Worm (Caenorhabditis elegans) whole organism, L3 larva: ENCODE measurements around the gene egl-2.

ENCODE experiments used
- R02D3.7 ChIP-seq: fragments of 150-350 bp; optimal IDR thresholded peaks from 2 replicates; lab custom pipeline; 2014; ENCODE audit warnings: missing biosample characterization, missing genetic modification characterization
- ZK546.5 ChIP-seq: sonication (generic microtip); optimal IDR thresholded peaks from 2 replicates; lab custom pipeline; 2017; ENCODE audit warnings: missing biosample characterization, missing genetic modification characterization
- ama-1 ChIP-seq: fragments of 150-350 bp; optimal IDR thresholded peaks from 2 replicates; lab custom pipeline; 2018
- ceh-28 ChIP-seq: fragments of 150-350 bp; optimal IDR thresholded peaks from 2 replicates; lab custom pipeline; 2014; ENCODE audit warnings: missing biosample characterization, missing genetic modification reagents, missing genetic modification characterization
- ceh-82 ChIP-seq: fragments of 150-350 bp; optimal IDR thresholded peaks from 2 replicates; lab custom pipeline; 2014; ENCODE audit warnings: missing biosample characterization, missing genetic modification characterization
- egl-27 ChIP-seq: sonication (generic microtip); optimal IDR thresholded peaks from 4 replicates; lab custom pipeline; 2017; ENCODE audit warnings: missing biosample characterization, missing genetic modification reagents, missing genetic modification characterization
- egl-5 ChIP-seq: fragments of 150-350 bp; optimal IDR thresholded peaks from 2 replicates; lab custom pipeline; 2017; ENCODE audit warnings: missing biosample characterization, missing genetic modification reagents, missing genetic modification characterization, inconsistent platforms
- elt-1 ChIP-seq: fragments of 150-350 bp; optimal IDR thresholded peaks from 2 replicates; lab custom pipeline; 2014; ENCODE audit warnings: missing biosample characterization, missing genetic modification characterization
- eor-1 ChIP-seq, 2 experiments: fragments of 150-350 bp; optimal IDR thresholded peaks; 2 replicates each; lab custom pipeline; 2014 to 2018; ENCODE audit warnings: missing biosample characterization in 2 of 2, missing genetic modification characterization in 2 of 2
- fkh-10 ChIP-seq: sonication (generic microtip); optimal IDR thresholded peaks from 2 replicates; lab custom pipeline; 2017; ENCODE audit warnings: missing biosample characterization, missing genetic modification reagents, missing genetic modification characterization
- fkh-2 ChIP-seq: fragments of 150-350 bp; optimal IDR thresholded peaks from 2 replicates; lab custom pipeline; 2014; ENCODE audit warnings: missing biosample characterization, missing genetic modification reagents, missing genetic modification characterization
- fos-1 ChIP-seq: fragments of 150-350 bp; optimal IDR thresholded peaks from 2 replicates; lab custom pipeline; 2014; ENCODE audit warnings: missing biosample characterization, missing genetic modification characterization
- hmg-11 ChIP-seq: sonication (generic microtip); optimal IDR thresholded peaks from 2 replicates; lab custom pipeline; 2016; ENCODE audit warnings: missing genetic modification characterization, missing compliant biosample characterization
- jun-1 ChIP-seq: fragments of 150-350 bp; optimal IDR thresholded peaks from 2 replicates; lab custom pipeline; 2014; ENCODE audit warnings: missing biosample characterization, missing genetic modification reagents, missing genetic modification characterization
- lin-15B ChIP-seq: fragments of 150-350 bp; optimal IDR thresholded peaks from 2 replicates; lab custom pipeline; 2014; ENCODE audit warnings: missing biosample characterization, missing genetic modification characterization
- lin-39 ChIP-seq: fragments of 150-350 bp; optimal IDR thresholded peaks from 2 replicates; lab custom pipeline; 2018; ENCODE audit warnings: missing biosample characterization, missing genetic modification reagents, missing genetic modification characterization
- mml-1 ChIP-seq: fragments of 150-350 bp; sonication (generic microtip); optimal IDR thresholded peaks from 3 replicates; lab custom pipeline; 2014; ENCODE audit warnings: missing biosample characterization, missing genetic modification characterization
- nfya-1 ChIP-seq: sonication (generic microtip); optimal IDR thresholded peaks from 2 replicates; lab custom pipeline; 2017; ENCODE audit warnings: missing genetic modification characterization, mild to moderate bottlenecking, missing compliant biosample characterization, antibody characterized with exemption, moderate library complexity; ENCODE audit not compliant: insufficient read depth
- nhr-11 ChIP-seq: fragments of 150-350 bp; optimal IDR thresholded peaks from 2 replicates; lab custom pipeline; 2014; ENCODE audit warnings: missing biosample characterization, missing genetic modification characterization
- nhr-23 ChIP-seq: fragments of 150-350 bp; optimal IDR thresholded peaks from 2 replicates; lab custom pipeline; 2014; ENCODE audit warnings: missing biosample characterization, missing genetic modification reagents, missing genetic modification characterization
- nhr-237 ChIP-seq: fragments of 150-350 bp; optimal IDR thresholded peaks from 2 replicates; lab custom pipeline; 2014; ENCODE audit warnings: missing biosample characterization, missing genetic modification characterization
- nhr-25 ChIP-seq: sonication (generic microtip); optimal IDR thresholded peaks from 2 replicates; lab custom pipeline; 2017; ENCODE audit warnings: missing biosample characterization, missing genetic modification characterization
- nhr-43 ChIP-seq: sonication (generic microtip); optimal IDR thresholded peaks from 2 replicates; lab custom pipeline; 2016; ENCODE audit warnings: mild to moderate bottlenecking, missing genetic modification characterization, missing compliant biosample characterization; ENCODE audit not compliant: poor library complexity, severe bottlenecking
- nhr-67 ChIP-seq: fragments of 150-350 bp; optimal IDR thresholded peaks from 2 replicates; lab custom pipeline; 2014; ENCODE audit warnings: missing biosample characterization, missing genetic modification characterization
- nhr-76 ChIP-seq: fragments of 150-350 bp; sonication (generic microtip); optimal IDR thresholded peaks from 5 replicates; lab custom pipeline; 2014; ENCODE audit warnings: missing biosample characterization, missing genetic modification characterization
- nhr-77 ChIP-seq: fragments of 150-350 bp; optimal IDR thresholded peaks from 2 replicates; lab custom pipeline; 2014; ENCODE audit warnings: missing biosample characterization, missing genetic modification characterization
- pha-4 ChIP-seq: fragments of 150-350 bp; optimal IDR thresholded peaks from 2 replicates; lab custom pipeline; 2014; ENCODE audit warnings: missing biosample characterization, missing genetic modification reagents, missing genetic modification characterization
- pqm-1 ChIP-seq: fragments of 150-350 bp; optimal IDR thresholded peaks from 2 replicates; lab custom pipeline; 2017; ENCODE audit warnings: missing biosample characterization, missing genetic modification characterization, inconsistent platforms
- sea-2 ChIP-seq: fragments of 150-350 bp; sonication (generic microtip); optimal IDR thresholded peaks from 4 replicates; lab custom pipeline; 2014; ENCODE audit warnings: missing biosample characterization, missing genetic modification reagents, missing genetic modification characterization
- skn-1 ChIP-seq: fragments of 150-350 bp; optimal IDR thresholded peaks from 2 replicates; lab custom pipeline; 2014; ENCODE audit warnings: missing biosample characterization, missing genetic modification characterization
- snpc-4 ChIP-seq: fragments of 150-350 bp; optimal IDR thresholded peaks from 2 replicates; lab custom pipeline; 2014; ENCODE audit warnings: missing biosample characterization, missing genetic modification characterization
- tbx-2 ChIP-seq: sonication (generic microtip); optimal IDR thresholded peaks from 2 replicates; lab custom pipeline; 2016; ENCODE audit warnings: mild to moderate bottlenecking, missing genetic modification characterization, missing compliant biosample characterization
- unc-39 ChIP-seq: sonication (generic microtip); optimal IDR thresholded peaks from 4 replicates; lab custom pipeline; 2017; ENCODE audit warnings: missing biosample characterization, missing genetic modification characterization
- unc-62 ChIP-seq: fragments of 150-350 bp; sonication (generic microtip); optimal IDR thresholded peaks from 4 replicates; lab custom pipeline; 2014; ENCODE audit warnings: missing biosample characterization, missing genetic modification reagents, missing genetic modification characterization
- zag-1 ChIP-seq: fragments of 150-350 bp; optimal IDR thresholded peaks from 2 replicates; lab custom pipeline; 2014; ENCODE audit warnings: missing biosample characterization, missing genetic modification characterization
- ztf-11 ChIP-seq: fragments of 150-350 bp; optimal IDR thresholded peaks from 2 replicates; lab custom pipeline; 2014; ENCODE audit warnings: missing biosample characterization, missing genetic modification characterization
- ztf-4 ChIP-seq: fragments of 150-350 bp; optimal IDR thresholded peaks from 2 replicates; lab custom pipeline; 2014; ENCODE audit warnings: missing biosample characterization, missing genetic modification characterization

Gene egl-2

DNA sequence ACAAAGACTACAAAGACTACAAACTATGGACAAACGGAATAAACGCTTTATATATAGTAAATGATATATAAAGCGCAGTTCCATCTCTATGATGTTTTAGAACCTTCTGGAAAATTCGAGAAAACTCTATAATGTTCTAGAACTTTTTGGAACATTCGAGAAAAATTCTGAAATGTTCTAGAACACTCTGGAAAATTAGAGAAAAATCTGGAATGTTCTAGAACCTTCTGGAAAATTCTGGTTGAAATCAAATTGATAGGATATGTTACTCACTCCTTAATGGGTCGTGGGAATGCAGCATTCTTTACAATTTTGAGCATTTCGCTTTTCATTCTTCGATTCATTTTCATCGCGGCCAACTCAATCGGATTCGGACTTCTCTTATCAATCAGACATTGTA, 20.6 kb downstream of the egl-2 start:
- TF ChIP-seq sea-2 (GFP tag; lab: Kevin White, UChicago): no peak
- no peak for TF ChIP-seq unc-62 (GFP tag; lab: Kevin White, UChicago)

ce11 chrV:1277926-1278325, 21.2 kb downstream of the egl-2 start:
- TF ChIP-seq R02D3.7 (tag; lab: Kevin White, UChicago) (no peak), fos-1 (tag; lab: Kevin White, UChicago) (no peak), zag-1 (no peak), lin-39 (no peak), ZK546.5 (tag; lab: Kevin White, UChicago) (no peak)

DNA sequence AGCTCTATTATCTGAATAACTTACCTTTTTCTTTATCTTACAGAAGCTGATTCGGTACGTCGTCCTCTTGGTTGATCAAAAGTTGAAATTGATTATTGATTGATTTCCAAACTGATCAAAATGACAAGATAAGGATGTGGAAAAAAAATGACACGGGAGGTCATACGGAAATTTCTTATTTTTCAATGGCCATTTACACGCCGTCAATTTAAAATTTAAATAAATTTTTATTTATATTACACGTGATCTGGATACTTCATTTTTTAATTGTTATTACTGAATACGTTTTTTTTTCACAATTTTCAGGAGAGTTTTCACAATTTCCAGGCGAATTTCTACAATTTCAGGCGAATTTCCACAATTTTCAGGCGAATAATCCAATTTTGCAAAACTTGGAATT, 23.2 kb downstream of the egl-2 start, which contains the start of gene Y75B7B.2:
Y75B7B.2 (minus strand) TSS at position 101 of the 400 bp plus-strand sequence.
- no peak for TF ChIP-seq mml-1

- TF ChIP-seq lin-39: no peak
- TF ChIP-seq pqm-1 (tag; lab: Kevin White, UChicago): no peak
- no peak for TF ChIP-seq lin-15B (tag; lab: Kevin White, UChicago)
- no peak for TF ChIP-seq nhr-23 (tag; lab: Kevin White, UChicago)
- TF ChIP-seq unc-39 (tag; lab: Kevin White, UChicago): no peak
- TF ChIP-seq nhr-237 (tag; lab: Kevin White, UChicago): no peak
- TF ChIP-seq egl-27 (tag; lab: Kevin White, UChicago): no peak
- TF ChIP-seq fkh-2: no peak
- no peak for TF ChIP-seq ama-1 (lab: Kevin White, UChicago)
- no peak for TF ChIP-seq elt-1
- no peak for TF ChIP-seq nhr-76 (tag; lab: Kevin White, UChicago)
- no peak for TF ChIP-seq nhr-77 (tag; lab: Kevin White, UChicago)
- TF ChIP-seq R02D3.7 (tag; lab: Kevin White, UChicago): no peak
- TF ChIP-seq sea-2 (GFP tag; lab: Kevin White, UChicago): no peak
- TF ChIP-seq snpc-4 (tag; lab: Kevin White, UChicago): no peak
- TF ChIP-seq ceh-28 (tag; lab: Kevin White, UChicago): no peak
- no peak for TF ChIP-seq nhr-67 (tag; lab: Kevin White, UChicago)
- TF ChIP-seq jun-1 (tag; lab: Kevin White, UChicago): no peak
- TF ChIP-seq, all 47 proteins: peak for 0
Measured at ce11 chrV:1270611-1271010, 28.5 kb downstream of the egl-2 start, which contains the start of gene Y75B7B.1. Y75B7B.1 (plus strand) TSS chrV:1270911.

- TF ChIP-seq nhr-23 (tag; lab: Kevin White, UChicago): no peak
- TF ChIP-seq egl-5: no peak
- no peak for TF ChIP-seq skn-1 (tag; lab: Kevin White, UChicago)
- TF ChIP-seq ztf-11 (tag; lab: Kevin White, UChicago): no peak
- TF ChIP-seq nhr-25 (tag; lab: Kevin White, UChicago): no peak
- no peak for TF ChIP-seq zag-1
- no peak for TF ChIP-seq hmg-11 (tag; lab: Kevin White, UChicago)
- TF ChIP-seq ZK546.5 (tag; lab: Kevin White, UChicago): no peak
- no peak for TF ChIP-seq nfya-1 (tag; lab: Kevin White, UChicago)
- TF ChIP-seq sea-2 (GFP tag; lab: Kevin White, UChicago): no peak
- no peak for TF ChIP-seq R02D3.7 (tag; lab: Kevin White, UChicago)
Measured at ce11 chrV:1266540-1266939, 32.6 kb downstream of the egl-2 start.

DNA sequence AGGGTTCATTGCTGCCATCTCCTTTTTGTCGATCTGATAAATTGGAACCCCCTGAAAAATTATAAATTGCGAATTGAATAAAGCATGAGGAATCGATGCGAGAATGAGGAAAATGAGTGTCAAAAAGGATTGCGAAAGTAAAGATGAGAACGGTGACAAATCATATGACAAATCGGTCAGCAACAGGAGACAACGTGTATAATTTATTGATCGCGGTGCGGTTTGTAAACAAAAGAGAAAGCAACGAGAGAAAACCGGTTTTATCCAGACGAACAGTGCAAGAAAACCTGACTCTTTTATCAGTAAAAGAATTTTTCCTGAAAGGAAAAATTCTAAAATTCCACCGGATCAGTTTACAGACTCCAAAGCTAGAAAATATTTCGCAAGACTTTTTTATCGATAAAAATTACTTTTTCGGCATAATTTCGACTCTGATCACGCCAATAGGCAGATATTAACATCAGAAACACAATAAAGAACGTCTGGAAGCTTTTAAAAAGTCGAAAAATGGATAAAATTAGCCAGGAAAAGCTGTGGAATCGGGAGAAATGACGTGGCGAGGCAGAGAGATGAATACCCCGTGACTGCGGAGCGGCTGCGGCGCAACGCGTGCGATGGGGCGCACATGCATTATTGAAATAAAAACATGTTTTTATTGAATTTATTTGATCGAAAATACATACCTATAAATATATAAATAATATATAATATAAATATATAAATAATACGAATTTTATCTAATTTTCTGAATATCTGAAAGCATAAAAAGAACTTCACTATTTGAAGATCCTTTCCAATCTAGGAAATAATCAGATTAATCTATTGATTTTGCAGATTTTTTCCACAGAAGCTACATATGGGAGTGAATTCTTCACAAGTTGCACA, 35.0 kb downstream of the egl-2 start, which contains the start of the genes rab-1 and C39F7.5:
rab-1 (minus strand) TSS at position 51 of the 885 bp plus-strand sequence.
C39F7.5 (plus strand) TSS at position 835 of the 885 bp plus-strand sequence.
- TF ChIP-seq lin-39 (peak; percentile 77), tbx-2 (tag; lab: Kevin White, UChicago) (no peak), R02D3.7 (tag; lab: Kevin White, UChicago) (no peak), zag-1 (no peak), nhr-77 (tag; lab: Kevin White, UChicago) (no peak), ceh-82 (tag; lab: Kevin White, UChicago) (no peak), unc-39 (tag; lab: Kevin White, UChicago) (no peak), nhr-76 (tag; lab: Kevin White, UChicago) (no peak), ztf-11 (tag; lab: Kevin White, UChicago) (no peak), pha-4 (tag; lab: Kevin White, UChicago) (peak; percentile 74), egl-27 (tag; lab: Kevin White, UChicago) (no peak), nhr-11 (tag; lab: Kevin White, UChicago) (no peak), nhr-23 (tag; lab: Kevin White, UChicago) (peak; percentile 24), pqm-1 (tag; lab: Kevin White, UChicago) (peak; percentile 34), ceh-28 (tag; lab: Kevin White, UChicago) (no peak), unc-62 (GFP tag; lab: Kevin White, UChicago) (no peak), jun-1 (tag; lab: Kevin White, UChicago) (no peak), lin-15B (tag; lab: Kevin White, UChicago) (peak; percentile 81), ama-1 (lab: Kevin White, UChicago) (no peak), nfya-1 (tag; lab: Kevin White, UChicago) (peak; percentile 67), nhr-43 (tag; lab: Kevin White, UChicago) (no peak), fos-1 (tag; lab: Kevin White, UChicago) (no peak), ztf-4 (peak; percentile 8), fkh-10 (no peak), snpc-4 (tag; lab: Kevin White, UChicago) (peak; percentile 60), egl-5 (peak; percentile 27), hmg-11 (tag; lab: Kevin White, UChicago) (peak; percentile 21), eor-1 (tag; optimal IDR thresholded peaks at IDR 0.05; lab: Kevin White, UChicago) (no peak)
